Worm (Caenorhabditis elegans): ENCODE measurements around the gene imp-3.

Gene imp-3

DNA sequence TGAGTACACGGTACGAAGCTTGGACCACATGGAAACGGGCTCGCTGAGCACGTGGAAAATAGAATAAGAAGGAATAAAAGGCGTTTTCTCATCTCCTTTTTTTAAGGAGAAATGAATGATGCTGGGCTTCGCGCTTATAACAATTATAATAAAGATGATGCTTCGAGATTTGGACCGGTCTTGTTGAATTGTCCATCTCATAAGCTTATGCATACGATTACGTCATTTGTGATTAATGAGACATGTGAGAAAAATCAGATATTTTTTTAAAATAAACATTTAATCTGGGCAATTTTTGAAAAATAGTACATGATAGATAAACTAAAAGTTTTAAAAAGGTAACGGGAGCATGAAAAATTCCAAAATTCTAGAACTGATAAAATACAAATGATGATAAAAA is 32.2 kb downstream of the imp-3 start, which contains the start of gene C46A5.4:
C46A5.4 (minus strand) TSS at position 101 of the 400 bp plus-strand sequence.
- TF ChIP-seq ces-1 (GFP tag; optimal IDR thresholded peaks at IDR 0.05) (no peak), C16A3.4 (tag; optimal IDR thresholded peaks at IDR 0.05) (no peak), ets-5 (GFP tag; IDR thresholded peaks at IDR 0.05) (no peak), ceh-63 (GFP tag; optimal IDR thresholded peaks at IDR 0.05) (no peak), efl-3 (GFP tag; optimal IDR thresholded peaks at IDR 0.05) (no peak), dsc-1 (tag; optimal IDR thresholded peaks at IDR 0.05) (no peak), nhr-71 (tag; optimal IDR thresholded peaks at IDR 0.05) (no peak)

DNA sequence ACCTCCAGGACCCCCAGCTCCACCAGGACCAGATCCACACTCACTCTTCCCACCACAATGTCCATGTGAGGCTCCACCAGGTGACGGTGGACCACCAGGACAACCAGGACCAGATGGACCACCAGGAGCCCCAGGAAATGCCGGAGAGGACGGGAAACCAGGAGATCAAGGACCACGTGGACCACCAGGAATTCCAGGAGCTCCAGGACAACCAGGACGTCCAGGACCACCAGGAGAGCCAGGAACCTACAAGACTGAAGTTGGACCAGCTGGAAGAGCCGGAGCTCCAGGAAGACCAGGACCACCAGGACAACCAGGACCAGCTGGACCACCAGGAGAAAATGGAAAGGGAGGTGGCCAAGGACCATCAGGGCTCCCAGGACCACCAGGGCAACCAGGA is 35.3 kb downstream of the imp-3 start:
- TF ChIP-seq mab-9 (GFP tag; IDR thresholded peaks at IDR 0.05) (no peak), alr-1 (tag; optimal IDR thresholded peaks at IDR 0.05; ENCODE audit: borderline replicate concordance) (no peak), C16A3.4 (tag; optimal IDR thresholded peaks at IDR 0.05) (no peak), fkh-8 (tag; optimal IDR thresholded peaks at IDR 0.05) (no peak), snu-23 (GFP tag; optimal IDR thresholded peaks at IDR 0.05) (no peak), sox-4 (tag; optimal IDR thresholded peaks at IDR 0.05) (no peak), mef-2 (tag; optimal IDR thresholded peaks at IDR 0.05) (no peak), blmp-1 (tag; optimal IDR thresholded peaks at IDR 0.05) (no peak), zip-4 (GFP tag; optimal IDR thresholded peaks at IDR 0.05) (no peak), nhr-85 (tag) (no peak), lir-3 (tag; optimal IDR thresholded peaks at IDR 0.05; ENCODE audit: poor library complexity) (no peak), nhr-237 (tag; optimal IDR thresholded peaks at IDR 0.05) (no peak), zag-1 (tag; optimal IDR thresholded peaks at IDR 0.05) (no peak), efl-1 (optimal IDR thresholded peaks at IDR 0.05) (no peak), efl-1 (GFP tag; optimal IDR thresholded peaks at IDR 0.05 in 1 of 2) (no peak), F16B12.6 (tag; optimal IDR thresholded peaks at IDR 0.05) (no peak), C34B4.2 (tag; optimal IDR thresholded peaks at IDR 0.05) (no peak), swsn-7 (tag; optimal IDR thresholded peaks at IDR 0.05) (no peak)

DNA sequence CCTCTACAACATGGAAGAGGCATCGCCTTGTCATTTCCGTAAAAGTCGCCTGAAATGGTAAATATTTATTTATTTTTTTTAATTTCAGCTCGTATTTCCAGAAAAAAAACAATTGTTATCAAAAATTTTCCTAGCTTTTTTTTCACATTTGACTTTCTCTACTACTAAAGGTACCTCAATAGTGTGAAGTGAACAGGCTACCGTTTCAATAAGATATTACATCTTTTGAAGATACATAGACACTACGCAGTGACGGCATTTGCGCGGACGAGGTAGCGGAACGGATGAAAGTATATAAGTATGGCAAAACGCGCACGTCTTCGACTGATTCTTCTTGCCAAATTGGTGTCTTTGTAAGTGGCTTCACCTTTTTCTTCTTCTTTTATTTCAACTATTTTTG is 36.3 kb downstream of the imp-3 start, which contains the start of gene col-14:
col-14 (plus strand) TSS at position 301 of the 400 bp plus-strand sequence.
- TF ChIP-seq nhr-84 (tag; optimal IDR thresholded peaks at IDR 0.05) (no peak), fos-1 (tag; optimal IDR thresholded peaks at IDR 0.05) (no peak), snpc-4 (tag; optimal IDR thresholded peaks at IDR 0.05) (no peak), snu-23 (GFP tag; optimal IDR thresholded peaks at IDR 0.05) (no peak), pax-3 (tag; optimal IDR thresholded peaks at IDR 0.05) (no peak), C34B4.2 (tag; optimal IDR thresholded peaks at IDR 0.05) (no peak), efl-1 (optimal IDR thresholded peaks at IDR 0.05) (no peak), efl-1 (GFP tag; optimal IDR thresholded peaks at IDR 0.05 in 1 of 2) (peak in 1 of 2 experiments; percentile 14)

DNA sequence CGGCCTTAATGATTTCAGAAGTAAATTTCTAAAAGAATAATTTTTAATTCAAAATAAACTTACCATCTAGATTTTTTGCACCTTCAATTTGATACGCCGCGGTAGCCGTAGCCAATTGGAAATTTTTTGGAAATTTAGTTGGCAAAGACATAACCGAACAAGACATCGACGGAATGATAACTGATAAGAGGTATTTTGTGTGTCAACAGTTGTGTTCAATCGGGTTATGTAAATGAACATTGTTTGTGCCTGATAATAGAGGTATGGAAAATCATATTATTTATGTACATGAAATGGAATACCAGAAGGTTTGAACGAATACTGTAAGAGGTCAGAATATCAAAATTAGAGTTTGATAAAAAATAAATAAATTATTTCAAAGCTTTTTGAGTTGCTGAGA is 41.6 kb downstream of the imp-3 start, which contains the start of gene klo-1:
klo-1 (minus strand) TSS at position 388 of the 400 bp plus-strand sequence.
- TF ChIP-seq elt-2 (tag; optimal IDR thresholded peaks at IDR 0.05): peak; percentile 49
- TF ChIP-seq lir-3 (tag; optimal IDR thresholded peaks at IDR 0.05; ENCODE audit: poor library complexity): no peak

DNA sequence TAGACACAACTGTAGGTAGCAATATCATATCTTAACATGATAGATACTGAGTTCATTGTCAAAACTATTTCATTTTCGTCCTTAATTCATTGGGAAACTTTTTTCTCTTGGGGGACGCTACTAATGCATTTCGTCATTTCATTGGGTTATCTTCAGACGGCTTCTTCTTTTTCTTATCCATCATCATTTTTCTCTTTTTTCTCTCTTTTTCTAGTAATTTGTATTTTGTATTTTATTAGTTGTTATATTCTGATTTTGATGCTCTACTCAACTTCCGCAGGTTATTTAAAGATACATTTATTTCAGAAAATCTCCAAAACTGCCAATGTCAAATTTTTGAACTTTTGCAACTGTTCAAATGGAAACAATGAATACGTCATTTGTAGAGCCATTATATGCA is 45.9 kb downstream of the imp-3 start, which contains the start of gene npr-35:
npr-35 (plus strand) TSS at position 301 of the 400 bp plus-strand sequence.
- no peak for TF ChIP-seq egl-13 (tag; optimal IDR thresholded peaks at IDR 0.05)

DNA sequence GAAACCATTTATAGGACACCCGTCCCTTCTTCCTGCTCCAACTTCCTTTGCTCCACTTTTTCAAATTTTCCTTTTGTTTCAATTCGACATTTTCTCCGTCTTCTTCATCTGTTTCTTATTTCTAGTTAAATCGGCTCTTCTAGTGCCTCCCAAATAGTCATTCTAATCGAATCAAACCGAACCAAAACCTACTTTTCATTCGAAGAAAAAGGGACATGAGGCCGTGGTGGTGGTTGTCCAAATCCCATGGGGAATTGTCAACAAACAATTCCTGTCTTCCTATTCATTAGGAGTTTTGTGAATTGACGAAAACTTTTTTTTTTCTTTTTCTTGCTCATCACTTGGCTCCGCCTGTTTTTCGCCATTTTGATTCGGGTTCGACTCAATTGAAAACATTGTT is 52.8 kb downstream of the imp-3 start:
- TF ChIP-seq tbx-2 (tag; optimal IDR thresholded peaks at IDR 0.05): peak; percentile 39
- TF ChIP-seq lin-14 (GFP tag; optimal IDR thresholded peaks at IDR 0.05): peak; percentile 66
- TF ChIP-seq lir-3 (tag; optimal IDR thresholded peaks at IDR 0.05; ENCODE audit: poor library complexity): no peak
- no peak for TF ChIP-seq sptf-1 (tag; optimal IDR thresholded peaks at IDR 0.05)
- TF ChIP-seq mab-9 (GFP tag; IDR thresholded peaks at IDR 0.05): no peak
- TF ChIP-seq unc-62 (GFP tag; optimal IDR thresholded peaks at IDR 0.05): no peak
